Fruit fly (Drosophila melanogaster): ENCODE measurements around the gene Cp18.

DNA sequence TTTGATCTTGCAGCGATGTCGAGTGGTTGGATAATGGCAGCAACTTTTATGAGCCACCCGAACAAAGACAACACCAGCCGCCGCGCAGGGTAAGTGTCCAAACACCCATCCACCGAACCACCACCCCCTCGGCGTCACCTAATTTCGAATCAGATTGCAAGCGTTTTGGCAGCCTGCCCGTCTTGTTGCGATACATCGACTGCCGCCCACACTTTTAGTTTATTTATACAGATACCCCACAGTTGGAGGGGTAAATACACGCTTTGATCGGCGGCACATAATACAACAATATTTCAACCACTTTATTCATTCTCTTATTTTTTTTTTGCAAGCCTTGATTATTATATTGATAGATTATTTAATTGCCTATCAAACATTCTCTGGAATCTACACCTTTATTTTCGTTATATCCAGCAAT is 36.5 kb downstream of the Cp18 start:
- TF ChIP-seq psq (optimal IDR thresholded peaks at IDR 0.05), result no peak
- TF ChIP-seq pan (optimal IDR thresholded peaks at IDR 0.05), result no peak
- TF ChIP-seq usp (GFP tag; optimal IDR thresholded peaks at IDR 0.05), result no peak
- TF ChIP-seq EcR (GFP tag; optimal IDR thresholded peaks at IDR 0.05), result no peak
